Worm (Caenorhabditis elegans): ENCODE measurements around the gene npr-8.

ce11 chrX:7420571-7420970, 43.5 kb downstream of the npr-8 start, which contains the start of gene C10A4.9:
- no peak for TF ChIP-seq Y95B8A.8 (GFP tag; IDR thresholded peaks at IDR 0.05)
- TF ChIP-seq nfya-2 (GFP tag; IDR thresholded peaks at IDR 0.05): no peak
- no peak for TF ChIP-seq unc-130 (GFP tag; optimal IDR thresholded peaks at IDR 0.05)
- TF ChIP-seq ama-1 (optimal IDR thresholded peaks at IDR 0.05): no peak
- TF ChIP-seq ama-1 (GFP tag; optimal IDR thresholded peaks at IDR 0.05): no peak
- TF ChIP-seq snpc-4 (GFP tag; optimal IDR thresholded peaks at IDR 0.05): no peak
- TF ChIP-seq snpc-4 (tag; optimal IDR thresholded peaks at IDR 0.05): no peak
- no peak for TF ChIP-seq B0019.2 (GFP tag; conservative IDR thresholded peaks at IDR 0.05)
- TF ChIP-seq him-1 (tag; optimal IDR thresholded peaks at IDR 0.05): no peak
- TF ChIP-seq somi-1 (GFP tag; optimal IDR thresholded peaks at IDR 0.05): no peak
